Worm (Caenorhabditis elegans): Measurements from ENCODE around the gene F14D7.2.
"Not testable (repeated sequence)": the region's sequence is repeated elsewhere in the genome, so short reads cannot be mapped to it uniquely, and the experiment has no call there.

The F14D7.2 gene

DNA sequence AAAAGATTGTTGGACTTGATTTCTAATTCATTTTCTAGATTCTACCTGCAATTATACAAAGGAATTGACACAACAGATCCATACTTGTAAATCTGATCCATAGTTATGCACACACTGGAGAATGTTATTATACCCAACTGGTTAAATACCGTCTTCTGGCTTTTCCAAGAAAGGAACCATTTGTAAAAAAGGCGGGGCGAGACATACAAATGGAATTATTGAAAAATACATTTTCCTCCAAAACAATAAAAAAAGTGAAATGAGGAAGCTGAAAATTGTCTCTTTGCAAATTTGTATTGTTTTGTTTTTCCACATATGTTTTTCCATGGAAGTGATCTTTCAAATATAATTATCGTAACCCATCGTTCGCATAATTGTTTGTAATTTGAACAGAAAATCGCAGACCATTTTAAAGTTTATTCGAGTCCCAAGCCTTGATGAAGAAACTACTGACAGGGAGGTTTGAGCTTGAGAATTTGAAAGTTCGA is 11.3 kb downstream of the F14D7.2 start, which contains the start of the genes srt-74 and F40G12.9:
srt-74 (minus strand) TSS at position 101 of the 488 bp plus-strand sequence.
F40G12.9 (plus strand) TSS at position 438 of the 488 bp plus-strand sequence.
- TF ChIP-seq xbp-1 (tag; optimal IDR thresholded peaks at IDR 0.05): no peak
- TF ChIP-seq hpl-2 (GFP tag; optimal IDR thresholded peaks at IDR 0.05): no peak
- TF ChIP-seq nhr-85 (tag): no peak
- TF ChIP-seq Y116A8C.19 (tag; optimal IDR thresholded peaks at IDR 0.05; ENCODE audit: borderline replicate concordance): no peak
- TF ChIP-seq ztf-4 (tag; optimal IDR thresholded peaks at IDR 0.05): no peak
- TF ChIP-seq efl-3 (GFP tag; optimal IDR thresholded peaks at IDR 0.05): no peak
- no peak for TF ChIP-seq ceh-88 (GFP tag; IDR thresholded peaks at IDR 0.05)
- no peak for TF ChIP-seq C16A3.4 (tag; optimal IDR thresholded peaks at IDR 0.05)
- TF ChIP-seq alr-1 (tag; optimal IDR thresholded peaks at IDR 0.05; ENCODE audit: borderline replicate concordance): no peak
- TF ChIP-seq pqm-1 (tag; optimal IDR thresholded peaks at IDR 0.05): no peak
- no peak for TF ChIP-seq snu-23 (GFP tag; optimal IDR thresholded peaks at IDR 0.05)
- no peak for TF ChIP-seq ceh-8 (GFP tag; optimal IDR thresholded peaks at IDR 0.05)
- no peak for TF ChIP-seq mep-1 (tag; optimal IDR thresholded peaks at IDR 0.05)
- no peak for TF ChIP-seq sox-4 (tag; optimal IDR thresholded peaks at IDR 0.05)

DNA sequence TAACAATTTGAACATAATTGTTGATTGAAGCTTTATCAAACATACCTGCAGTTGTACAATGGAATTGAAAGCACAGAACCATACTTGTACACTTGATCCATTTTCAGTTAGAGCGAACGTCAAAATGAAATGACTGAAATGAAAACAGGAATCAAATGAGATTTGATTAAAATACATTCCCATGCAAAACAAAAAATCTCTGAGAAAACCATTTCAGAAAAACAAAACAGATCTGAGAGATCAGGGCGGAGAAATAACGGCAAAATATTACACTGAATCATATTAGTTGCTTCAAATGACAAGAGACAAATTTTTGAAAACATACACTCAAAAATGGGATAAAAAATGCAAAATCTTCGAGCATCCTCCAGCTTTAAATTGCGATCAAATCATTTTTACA is 13.7 kb downstream of the F14D7.2 start, which contains the start of gene srt-33:
srt-33 (minus strand) TSS at position 101 of the 400 bp plus-strand sequence.
- TF ChIP-seq nhr-237 (tag; optimal IDR thresholded peaks at IDR 0.05) (no peak), xbp-1 (tag; optimal IDR thresholded peaks at IDR 0.05) (no peak), unc-62 (GFP tag; optimal IDR thresholded peaks at IDR 0.05) (no peak), rnt-1 (tag; optimal IDR thresholded peaks at IDR 0.05) (no peak), pax-3 (tag; optimal IDR thresholded peaks at IDR 0.05) (no peak), grh-1 (GFP tag; IDR thresholded peaks at IDR 0.05) (no peak), nhr-90 (tag; optimal IDR thresholded peaks at IDR 0.05; ENCODE audit: poor library complexity) (no peak), unc-130 (tag; optimal IDR thresholded peaks at IDR 0.05) (no peak), C16A3.4 (tag; optimal IDR thresholded peaks at IDR 0.05) (no peak), nhr-76 (tag; optimal IDR thresholded peaks at IDR 0.05) (no peak), mdl-1 (tag; optimal IDR thresholded peaks at IDR 0.05) (no peak), irx-1 (tag; optimal IDR thresholded peaks at IDR 0.05) (no peak), swsn-7 (tag; optimal IDR thresholded peaks at IDR 0.05) (no peak), tlp-1 (tag; optimal IDR thresholded peaks at IDR 0.05) (no peak), nhr-47 (tag; optimal IDR thresholded peaks at IDR 0.05) (no peak)

DNA sequence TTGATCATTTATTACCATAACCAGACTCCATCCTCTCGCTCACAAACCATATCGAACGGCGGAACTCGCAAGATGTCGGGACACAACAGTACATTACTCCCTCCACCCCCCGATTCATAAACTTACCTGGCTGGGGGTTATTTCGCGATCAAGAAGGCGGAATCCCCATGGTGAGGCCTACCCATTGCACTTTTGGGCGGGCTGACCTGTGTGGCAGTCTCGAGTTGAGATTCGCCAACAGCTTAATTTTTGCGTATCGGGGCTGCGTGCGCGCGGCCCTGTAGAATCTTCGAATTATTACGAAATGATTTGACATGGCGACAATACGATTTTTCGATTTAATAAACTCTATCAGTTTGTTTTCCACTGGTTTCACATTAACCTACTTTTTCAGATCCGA is 16.1 kb downstream of the F14D7.2 start:
- peak; percentile 40 for TF ChIP-seq snpc-4 (tag; optimal IDR thresholded peaks at IDR 0.05)

DNA sequence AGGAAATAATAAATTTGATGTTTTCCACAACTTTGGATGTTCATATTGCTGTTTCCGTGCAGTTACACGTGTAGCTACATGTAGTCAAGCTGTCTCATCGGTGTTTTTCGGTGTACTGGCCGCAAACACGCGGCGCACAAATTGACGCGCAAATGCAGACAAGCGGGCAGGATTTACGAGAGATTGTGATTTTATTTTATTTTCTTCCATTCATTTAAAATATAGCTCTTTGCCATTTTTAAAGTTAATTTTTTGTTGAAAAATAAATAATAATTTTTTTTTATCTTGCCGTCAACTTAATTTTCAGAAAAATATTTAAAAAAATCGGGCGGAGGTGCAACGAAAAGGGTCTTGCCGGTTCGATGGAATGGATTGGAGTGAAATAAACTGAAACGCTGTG is 19.2 kb downstream of the F14D7.2 start, which contains the start of gene F40G12.7:
F40G12.7 (plus strand) TSS at position 301 of the 400 bp plus-strand sequence.
- TF ChIP-seq aly-2, tlp-1, elt-2 (tag; optimal IDR thresholded peaks at IDR 0.05): not testable (repeated sequence)

DNA sequence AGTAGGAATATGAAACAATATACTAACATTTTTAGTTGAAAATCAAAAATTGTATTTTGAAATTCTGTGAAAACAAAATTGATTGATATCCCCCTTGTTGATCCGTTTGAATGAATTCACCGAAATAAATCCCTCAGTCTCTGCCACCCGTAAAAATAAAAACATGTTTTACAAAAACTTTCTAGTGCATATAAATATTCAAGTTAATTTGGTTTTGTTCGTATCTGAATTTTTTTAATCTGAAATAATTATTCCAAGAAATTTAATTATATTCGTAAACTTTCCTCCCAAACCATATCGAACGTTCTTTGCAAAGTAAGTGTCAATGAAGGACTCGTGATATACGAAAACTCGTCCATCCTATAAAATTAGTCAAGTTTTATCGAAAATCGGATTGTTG is 20.5 kb downstream of the F14D7.2 start, which contains the start of gene F40G12.6:
F40G12.6 (minus strand) TSS at position 101 of the 400 bp plus-strand sequence.
- TF ChIP-seq unc-98 (GFP tag; IDR thresholded peaks at IDR 0.05): no peak
- TF ChIP-seq zip-4 (GFP tag; optimal IDR thresholded peaks at IDR 0.05): no peak
- no peak for TF ChIP-seq irx-1 (tag; optimal IDR thresholded peaks at IDR 0.05)
- TF ChIP-seq lin-35 (GFP tag; optimal IDR thresholded peaks at IDR 0.05): no peak
- TF ChIP-seq nhr-47 (tag; optimal IDR thresholded peaks at IDR 0.05): no peak
- no peak for TF ChIP-seq fos-1 (tag; optimal IDR thresholded peaks at IDR 0.05)

All from whole organism, L1 larva.